Worm (Caenorhabditis elegans) whole organism, late embryonic: ENCODE measurements around the gene nhr-261.
"Not testable (repeated sequence)": the region's sequence is repeated elsewhere in the genome, so short reads cannot be mapped to it uniquely, and the experiment has no call there.

Experiments used
- C38D4.7 ChIP-seq: fragments of 200-800 bp; sonication (Bioruptor generic); optimal IDR thresholded peaks from 2 replicates; lab custom pipeline; 2018; ENCODE audit warnings: mild to moderate bottlenecking, missing genetic modification characterization, moderate library complexity, missing compliant biosample characterization
- K09A11.1 ChIP-seq: sonication (generic microtip); optimal IDR thresholded peaks from 2 replicates; lab custom pipeline; 2017; ENCODE audit warnings: antibody characterized with exemption, mild to moderate bottlenecking, missing genetic modification characterization, missing compliant biosample characterization; ENCODE audit not compliant: insufficient read depth
- T23F11.4 ChIP-seq: fragments of 200-800 bp; sonication (Bioruptor generic); optimal IDR thresholded peaks from 2 replicates; lab custom pipeline; 2018; ENCODE audit warnings: mild to moderate bottlenecking, missing genetic modification characterization, missing compliant biosample characterization
- ahr-1 ChIP-seq: sonication (generic microtip); optimal IDR thresholded peaks from 2 replicates; lab custom pipeline; 2016; ENCODE audit warnings: missing genetic modification characterization, missing compliant biosample characterization
- ama-1 ChIP-seq: fragments of 150-350 bp; optimal IDR thresholded peaks from 2 replicates; lab custom pipeline; 2014
- ceh-18 ChIP-seq: sonication (generic microtip); optimal IDR thresholded peaks from 2 replicates; lab custom pipeline; 2016; ENCODE audit warnings: missing genetic modification characterization, missing compliant biosample characterization
- ceh-2 ChIP-seq: sonication (generic microtip); optimal IDR thresholded peaks from 2 replicates; lab custom pipeline; 2016; ENCODE audit warnings: missing genotype, missing genetic modification characterization, missing compliant biosample characterization
- ceh-24 ChIP-seq: sonication (generic microtip); optimal IDR thresholded peaks from 2 replicates; lab custom pipeline; 2016; ENCODE audit warnings: mild to moderate bottlenecking, missing genetic modification characterization, missing compliant biosample characterization
- ceh-31 ChIP-seq: sonication (generic microtip); optimal IDR thresholded peaks from 2 replicates; lab custom pipeline; 2016; ENCODE audit warnings: missing genetic modification characterization, missing compliant biosample characterization
- ceh-34 ChIP-seq: sonication (generic microtip); optimal IDR thresholded peaks from 2 replicates; lab custom pipeline; 2016; ENCODE audit warnings: mild to moderate bottlenecking, missing genetic modification characterization, missing compliant biosample characterization
- dve-1 ChIP-seq: sonication (generic microtip); optimal IDR thresholded peaks from 2 replicates; lab custom pipeline; 2017; ENCODE audit warnings: antibody characterized with exemption, mild to moderate bottlenecking, missing genetic modification characterization, missing compliant biosample characterization
- elt-2 ChIP-seq: sonication (generic microtip); optimal IDR thresholded peaks from 2 replicates; lab custom pipeline; 2016; ENCODE audit warnings: missing genetic modification reagents, missing genetic modification characterization, missing compliant biosample characterization
- elt-4 ChIP-seq: sonication (generic microtip); optimal IDR thresholded peaks from 2 replicates; lab custom pipeline; 2016; ENCODE audit warnings: missing genetic modification characterization, missing compliant biosample characterization
- ets-4 ChIP-seq: sonication (generic microtip); optimal IDR thresholded peaks from 2 replicates; lab custom pipeline; 2016; ENCODE audit warnings: missing genetic modification characterization, missing compliant biosample characterization
- eyg-1 ChIP-seq: sonication (generic microtip); optimal IDR thresholded peaks from 2 replicates; lab custom pipeline; 2016; ENCODE audit warnings: missing genotype, missing genetic modification characterization, missing compliant biosample characterization
- fax-1 ChIP-seq: sonication (generic microtip); optimal IDR thresholded peaks from 2 replicates; lab custom pipeline; 2016; ENCODE audit warnings: missing genotype, missing genetic modification characterization, missing compliant biosample characterization
- fkh-6 ChIP-seq: sonication (generic microtip); optimal IDR thresholded peaks from 2 replicates; lab custom pipeline; 2016; ENCODE audit warnings: missing genetic modification characterization, missing compliant biosample characterization
- gmeb-2 ChIP-seq: sonication (generic microtip); optimal IDR thresholded peaks from 2 replicates; lab custom pipeline; 2016; ENCODE audit warnings: missing genetic modification characterization, inconsistent platforms, missing compliant biosample characterization
- hlh-13 ChIP-seq: fragments of 200-800 bp; sonication (Bioruptor generic); optimal IDR thresholded peaks from 2 replicates; lab custom pipeline; 2018; ENCODE audit warnings: mild to moderate bottlenecking, missing genetic modification characterization, missing compliant biosample characterization
- hlh-30 ChIP-seq: sonication (generic microtip); optimal IDR thresholded peaks from 2 replicates; lab custom pipeline; 2017; ENCODE audit warnings: antibody characterized with exemption, missing genetic modification characterization, missing compliant biosample characterization; ENCODE audit not compliant: insufficient read depth
- hlh-6 ChIP-seq: sonication (generic microtip); optimal IDR thresholded peaks from 2 replicates; lab custom pipeline; 2016; ENCODE audit warnings: missing genotype, missing genetic modification characterization, missing compliant biosample characterization
- lim-6 ChIP-seq: sonication (generic microtip); optimal IDR thresholded peaks from 2 replicates; lab custom pipeline; 2016; ENCODE audit warnings: missing genetic modification characterization, missing compliant biosample characterization
- mec-3 ChIP-seq: sonication (generic microtip); optimal IDR thresholded peaks from 2 replicates; lab custom pipeline; 2016; ENCODE audit warnings: borderline replicate concordance, missing genetic modification characterization, missing compliant biosample characterization
- nfya-1 ChIP-seq: sonication (generic microtip); optimal IDR thresholded peaks from 2 replicates; lab custom pipeline; 2017; ENCODE audit warnings: missing genetic modification characterization, mild to moderate bottlenecking, missing compliant biosample characterization, antibody characterized with exemption, moderate library complexity
- nhr-11 ChIP-seq: fragments of 150-350 bp; optimal IDR thresholded peaks from 2 replicates; lab custom pipeline; 2014; ENCODE audit warnings: missing biosample characterization, missing genetic modification characterization
- odd-2 ChIP-seq: sonication (generic microtip); optimal IDR thresholded peaks from 2 replicates; lab custom pipeline; 2017; ENCODE audit warnings: antibody characterized with exemption, mild to moderate bottlenecking, missing genetic modification characterization, missing compliant biosample characterization
- pqm-1 ChIP-seq: sonication (generic microtip); optimal IDR thresholded peaks from 2 replicates; lab custom pipeline; 2016; ENCODE audit warnings: missing genetic modification characterization, missing compliant biosample characterization
- pros-1 ChIP-seq: fragments of 150-350 bp; optimal IDR thresholded peaks from 2 replicates; lab custom pipeline; 2014; ENCODE audit warnings: missing biosample characterization, missing genetic modification reagents, missing genetic modification characterization
- rnt-1 ChIP-seq: sonication (generic microtip); optimal IDR thresholded peaks from 2 replicates; lab custom pipeline; 2016; ENCODE audit warnings: missing genetic modification characterization, missing compliant biosample characterization
- sdc-2 ChIP-seq: sonication (generic microtip); optimal IDR thresholded peaks from 2 replicates; lab custom pipeline; 2016; ENCODE audit warnings: missing genotype, missing genetic modification characterization, missing compliant biosample characterization
- sox-2 ChIP-seq: fragments of 200-800 bp; sonication (Bioruptor generic); IDR thresholded peaks from 2 replicates; pipeline ENCODE4 v1.3.6; 2022; ENCODE audit warnings: missing genetic modification reagents, missing genetic modification characterization, missing compliant biosample characterization
- sox-4 ChIP-seq: sonication (generic microtip); optimal IDR thresholded peaks from 2 replicates; lab custom pipeline; 2017; ENCODE audit warnings: mild to moderate bottlenecking, missing genetic modification characterization, inconsistent platforms, missing compliant biosample characterization
- tbx-2 ChIP-seq: sonication (generic microtip); optimal IDR thresholded peaks from 2 replicates; lab custom pipeline; 2016; ENCODE audit warnings: missing genetic modification characterization, missing compliant biosample characterization
- unc-3 ChIP-seq, 2 experiments: fragments of 200-800 bp in 1 of 2; sonication (Bioruptor generic) in 1 of 2; sonication (generic microtip) in 1 of 2; conservative IDR thresholded peaks in 1 of 2; optimal IDR thresholded peaks in 1 of 2; 2 replicates each; pipeline versions ENCODE4 v1.3.6 to Lab custom; 2016 to 2022; ENCODE audit warnings: missing compliant biosample characterization in 2 of 2, missing genetic modification characterization in 2 of 2, missing genetic modification reagents in 1 of 2
- unc-42 ChIP-seq: sonication (generic microtip); optimal IDR thresholded peaks from 2 replicates; lab custom pipeline; 2016; ENCODE audit warnings: missing genotype, missing genetic modification characterization, missing compliant biosample characterization
- unc-86 ChIP-seq: sonication (generic microtip); optimal IDR thresholded peaks from 2 replicates; lab custom pipeline; 2016; ENCODE audit warnings: missing genetic modification characterization, missing compliant biosample characterization
- zip-5 ChIP-seq: sonication (generic microtip); optimal IDR thresholded peaks from 2 replicates; lab custom pipeline; 2016; ENCODE audit warnings: missing genetic modification characterization, missing compliant biosample characterization
- ztf-16 ChIP-seq: sonication (generic microtip); optimal IDR thresholded peaks from 2 replicates; lab custom pipeline; 2017; ENCODE audit warnings: missing genetic modification characterization, missing compliant biosample characterization

nhr-261 gene

ce11 chrII:3823855-3824254 lies 40.7 kb downstream of the nhr-261 start, which contains the start of gene skr-15:
Gene skr-15, plus strand, starts transcription at chrII:3824155.
- TF ChIP-seq odd-2 (no peak), tbx-2 (tag; lab: Kevin White, UChicago) (no peak), hlh-6 (tag; lab: Kevin White, UChicago) (no peak), mec-3 (no peak), ceh-18 (tag; lab: Kevin White, UChicago) (no peak), dve-1 (no peak), gmeb-2 (no peak), eyg-1 (no peak), hlh-30 (tag; lab: Kevin White, UChicago) (no peak), T23F11.4 (GFP tag; lab: Kevin White, UChicago) (no peak), ceh-34 (tag; lab: Kevin White, UChicago) (no peak), zip-5 (no peak), ceh-24 (tag; lab: Kevin White, UChicago) (no peak), pqm-1 (tag; lab: Kevin White, UChicago) (no peak), pros-1 (tag; lab: Kevin White, UChicago) (no peak), sox-2 (GFP tag; lab: Robert Waterston, UW) (no peak), hlh-13 (GFP tag; lab: Kevin White, UChicago) (no peak), ceh-2 (no peak), nfya-1 (tag; lab: Kevin White, UChicago) (no peak)

DNA sequence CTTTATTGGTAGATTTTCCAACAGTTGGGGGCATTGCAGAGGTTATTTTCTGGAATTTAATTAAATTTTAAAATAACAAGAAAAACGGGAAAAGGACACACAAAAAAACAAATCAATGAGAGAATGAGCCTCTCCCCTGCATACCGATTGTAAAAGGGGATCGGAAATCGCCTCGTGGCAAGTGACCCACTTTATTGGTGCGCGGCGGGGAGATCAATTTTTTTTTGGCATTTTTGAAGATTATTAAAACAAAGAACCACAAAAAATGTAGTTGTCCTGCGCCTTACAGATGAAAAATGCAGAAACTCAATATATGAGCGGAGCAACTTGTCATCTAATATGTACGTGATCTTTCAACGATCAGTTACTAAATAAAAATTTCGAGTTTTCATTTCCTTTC lies 43.3 kb downstream of the nhr-261 start, which contains the start of gene F54D10.7:
F54D10.7 (minus strand) TSS at position 49 of the 400 bp plus-strand sequence.
- TF ChIP-seq ets-4 (tag; lab: Kevin White, UChicago) = no peak
- no peak for TF ChIP-seq rnt-1 (tag; lab: Kevin White, UChicago)
- no peak for TF ChIP-seq unc-3 (GFP tag; conservative IDR thresholded peaks at IDR 0.05; lab: Robert Waterston, UW)
- no peak for TF ChIP-seq unc-3 (tag; optimal IDR thresholded peaks at IDR 0.05; lab: Kevin White, UChicago)
- no peak for TF ChIP-seq sox-2 (GFP tag; lab: Robert Waterston, UW)
- no peak for TF ChIP-seq fax-1 (tag; lab: Kevin White, UChicago)
- no peak for TF ChIP-seq nhr-11 (tag; lab: Kevin White, UChicago)
- no peak for TF ChIP-seq odd-2
- TF ChIP-seq hlh-30 (tag; lab: Kevin White, UChicago) = no peak
- no peak for TF ChIP-seq sox-4 (tag; lab: Kevin White, UChicago)
- TF ChIP-seq unc-86 (tag; lab: Kevin White, UChicago) = no peak
- TF ChIP-seq lim-6 (tag; lab: Kevin White, UChicago) = no peak
- no peak for TF ChIP-seq ztf-16 (tag; lab: Kevin White, UChicago)
- TF ChIP-seq unc-42 (tag; lab: Kevin White, UChicago) = no peak
- TF ChIP-seq ceh-31 (tag; lab: Kevin White, UChicago) = no peak
- TF ChIP-seq eyg-1 = no peak
- TF ChIP-seq hlh-13 (GFP tag; lab: Kevin White, UChicago) = no peak
- no peak for TF ChIP-seq sdc-2 (tag; lab: Kevin White, UChicago)
- TF ChIP-seq elt-2 (tag; lab: Kevin White, UChicago) = no peak

- TF ChIP-seq tbx-2 (tag; lab: Kevin White, UChicago); elt-4; odd-2: not testable (repeated sequence)
- TF ChIP-seq, all 69 proteins: peak for 0; not testable (repeated sequence) for 69
Measured at ce11 chrII:3816251-3816849, 48.2 kb downstream of the nhr-261 start, which contains the start of gene fbxa-24. Gene fbxa-24, plus strand, starts transcription at chrII:3816526.

- TF ChIP-seq elt-2 (tag; lab: Kevin White, UChicago) = peak; percentile 33
- no peak for TF ChIP-seq K09A11.1 (tag; lab: Kevin White, UChicago)
- no peak for TF ChIP-seq ahr-1 (tag; lab: Kevin White, UChicago)
- no peak for TF ChIP-seq fkh-6 (tag; lab: Kevin White, UChicago)
- TF ChIP-seq odd-2 = no peak
- TF ChIP-seq ama-1 (lab: Kevin White, UChicago) = no peak
- TF ChIP-seq C38D4.7 (GFP tag; lab: Kevin White, UChicago) = no peak
Measured at ce11 chrII:3815445-3816208, 48.9 kb downstream of the nhr-261 start.
